Fruit fly (Drosophila melanogaster) whole organism: ENCODE data around the gene cpo.

Experiments used
- psq ChIP-seq: fragments of >200 bp; optimal IDR thresholded peaks from 2 replicates; lab custom pipeline; 2017
- usp ChIP-seq: fragments of >200 bp; optimal IDR thresholded peaks from 2 replicates; lab custom pipeline; 2017; ENCODE audit warnings: missing biosample characterization, missing genetic modification characterization, mixed read lengths

DNA sequence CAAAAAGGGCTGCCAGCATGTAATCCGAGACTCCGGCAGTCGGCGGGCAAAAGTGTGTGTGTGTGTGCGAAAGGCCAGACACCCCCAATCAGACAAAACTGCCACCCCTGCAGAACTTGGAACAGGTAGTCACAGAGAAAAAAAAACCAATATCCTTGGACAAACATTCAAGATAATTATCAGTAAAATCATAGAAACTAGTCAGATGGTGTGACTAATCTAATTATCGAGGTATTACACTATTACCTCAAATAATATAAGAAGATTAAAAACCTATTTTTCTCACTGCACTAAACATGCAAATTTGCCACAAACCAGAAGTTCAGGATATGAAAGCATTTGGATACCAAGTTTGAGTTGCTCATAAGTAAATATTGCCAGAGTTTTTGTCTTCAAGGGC, 38.1 kb downstream of the cpo start:
- TF ChIP-seq usp (GFP tag; lab: Kevin White, UChicago), result no peak
- no peak for TF ChIP-seq psq (lab: Kevin White, UChicago)
